Worm (Caenorhabditis elegans) whole organism, young adult: ENCODE measurements around the gene pgm-3.

Experiments used
- D2030.7 ChIP-seq: fragments of 200-800 bp; sonication (Bioruptor generic); IDR thresholded peaks from 2 replicates; pipeline ENCODE4 v1.3.6; 2022; ENCODE audit warnings: missing genetic modification reagents, missing genetic modification characterization, missing compliant biosample characterization
- F10E7.11 ChIP-seq: sonication (generic microtip); optimal IDR thresholded peaks from 2 replicates; lab custom pipeline; 2017; ENCODE audit warnings: mild to moderate bottlenecking, missing genetic modification characterization, moderate library complexity, missing compliant biosample characterization
- F23B12.7 ChIP-seq: sonication (generic microtip); optimal IDR thresholded peaks from 2 replicates; lab custom pipeline; 2017; ENCODE audit warnings: missing genetic modification characterization, mild to moderate bottlenecking, missing compliant biosample characterization, antibody characterized with exemption, moderate library complexity; ENCODE audit not compliant: insufficient read depth
- F37B4.10 ChIP-seq: fragments of 200-800 bp; sonication (Bioruptor generic); IDR thresholded peaks from 2 replicates; pipeline ENCODE4 v1.3.6; 2022; ENCODE audit warnings: missing genetic modification characterization, missing compliant biosample characterization
- F39B2.1 ChIP-seq: fragments of 200-800 bp; sonication (Bioruptor generic); IDR thresholded peaks from 2 replicates; pipeline ENCODE4 v1.3.6; 2022; ENCODE audit warnings: missing genetic modification reagents, missing genetic modification characterization, missing compliant biosample characterization
- F49E8.2 ChIP-seq: sonication (generic microtip); optimal IDR thresholded peaks from 3 replicates; lab custom pipeline; 2017; ENCODE audit warnings: missing genetic modification characterization, mild to moderate bottlenecking, missing compliant biosample characterization, antibody characterized with exemption, moderate library complexity; ENCODE audit not compliant: insufficient read depth
- Y53F4B.3 ChIP-seq: fragments of 200-800 bp; sonication (Bioruptor generic); IDR thresholded peaks from 2 replicates; pipeline ENCODE4 v1.3.6; 2022; ENCODE audit warnings: missing genetic modification reagents, missing genetic modification characterization, missing compliant biosample characterization
- Y53G8AR.9 ChIP-seq: fragments of 200-800 bp; sonication (Bioruptor generic); conservative IDR thresholded peaks from 2 replicates; pipeline ENCODE4 v1.3.6; 2022; ENCODE audit warnings: missing genetic modification reagents, missing genetic modification characterization, missing compliant biosample characterization
- Y95B8A.8 ChIP-seq: fragments of 200-800 bp; sonication (Bioruptor generic); IDR thresholded peaks from 2 replicates; pipeline ENCODE4 v1.3.6; 2022; ENCODE audit warnings: missing genetic modification reagents, missing genetic modification characterization, missing compliant biosample characterization
- akir-1 ChIP-seq: fragments of 200-800 bp; sonication (Bioruptor generic); optimal IDR thresholded peaks from 2 replicates; lab custom pipeline; 2018; ENCODE audit warnings: mild to moderate bottlenecking, missing genetic modification characterization, moderate library complexity, missing compliant biosample characterization
- ama-1 ChIP-seq, 3 experiments: fragments of 150-350 bp in 1 of 3; sonication (generic microtip) in 2 of 3; optimal IDR thresholded peaks; 2 replicates each; lab custom pipeline; 2014 to 2018; ENCODE audit warnings: missing biosample characterization in 2 of 3, missing genetic modification characterization in 2 of 3, missing genetic modification reagents in 2 of 3
- atf-7 ChIP-seq: sonication (generic microtip); optimal IDR thresholded peaks from 2 replicates; lab custom pipeline; 2017; ENCODE audit warnings: mild to moderate bottlenecking, missing genetic modification characterization, missing compliant biosample characterization
- attf-3 ChIP-seq: fragments of 200-800 bp; sonication (Bioruptor generic); conservative IDR thresholded peaks from 2 replicates; pipeline ENCODE4 v1.3.6; 2022; ENCODE audit warnings: missing genetic modification reagents, missing genetic modification characterization, missing compliant biosample characterization
- bed-2 ChIP-seq: fragments of 200-800 bp; sonication (Bioruptor generic); IDR thresholded peaks from 2 replicates; pipeline ENCODE4 v1.3.6; 2022; ENCODE audit warnings: missing genetic modification reagents, missing genetic modification characterization, missing compliant biosample characterization
- ceh-58 ChIP-seq: fragments of 200-800 bp; sonication (Bioruptor generic); IDR thresholded peaks from 2 replicates; pipeline ENCODE4 v1.3.6; 2022; ENCODE audit warnings: missing genetic modification characterization, missing compliant biosample characterization
- die-1 ChIP-seq: sonication (generic microtip); optimal IDR thresholded peaks from 2 replicates; lab custom pipeline; 2016; ENCODE audit warnings: missing genotype, mild to moderate bottlenecking, missing genetic modification characterization, missing compliant biosample characterization
- dpff-1 ChIP-seq: sonication (generic microtip); optimal IDR thresholded peaks from 2 replicates; lab custom pipeline; 2017; ENCODE audit warnings: mild to moderate bottlenecking, missing genetic modification characterization, missing compliant biosample characterization
- gei-17 ChIP-seq: fragments of 200-800 bp; sonication (Bioruptor generic); optimal IDR thresholded peaks from 2 replicates; lab custom pipeline; 2018; ENCODE audit warnings: mild to moderate bottlenecking, missing genetic modification characterization, missing compliant biosample characterization
- hlh-12 ChIP-seq: sonication (generic microtip); optimal IDR thresholded peaks from 2 replicates; lab custom pipeline; 2016; ENCODE audit warnings: missing genetic modification characterization, missing compliant biosample characterization
- hrde-1 ChIP-seq: sonication (generic microtip); optimal IDR thresholded peaks from 2 replicates; lab custom pipeline; 2016; ENCODE audit warnings: missing genetic modification characterization, mild to moderate bottlenecking, missing compliant biosample characterization, moderate library complexity, missing genotype, missing genetic modification reagents, borderline replicate concordance
- hsf-1 ChIP-seq: fragments of 200-800 bp; sonication (Bioruptor generic); IDR thresholded peaks from 2 replicates; pipeline ENCODE4 v1.3.6; 2022; ENCODE audit warnings: missing genetic modification reagents, missing genetic modification characterization, missing compliant biosample characterization
- madf-3 ChIP-seq: fragments of 200-800 bp; sonication (Bioruptor generic); IDR thresholded peaks from 2 replicates; pipeline ENCODE4 v1.3.6; 2022; ENCODE audit warnings: missing genetic modification reagents, missing genetic modification characterization, missing compliant biosample characterization
- madf-6 ChIP-seq: fragments of 200-800 bp; sonication (Bioruptor generic); IDR thresholded peaks from 2 replicates; pipeline ENCODE4 v1.3.6; 2022; ENCODE audit warnings: missing genetic modification reagents, missing genetic modification characterization, missing compliant biosample characterization
- madf-8 ChIP-seq: fragments of 200-800 bp; sonication (Bioruptor generic); conservative IDR thresholded peaks from 2 replicates; pipeline ENCODE4 v1.3.6; 2022; ENCODE audit warnings: missing genetic modification reagents, missing genetic modification characterization, missing compliant biosample characterization
- repo-1 ChIP-seq: sonication (generic microtip); optimal IDR thresholded peaks from 2 replicates; lab custom pipeline; 2017; ENCODE audit warnings: mild to moderate bottlenecking, missing genetic modification characterization, missing compliant biosample characterization
- rpc-1 ChIP-seq, 2 experiments: fragments of 150-350 bp in 1 of 2; sonication (generic microtip) in 1 of 2; optimal IDR thresholded peaks; 2 replicates each; lab custom pipeline; 2014 to 2018; ENCODE audit warnings: missing biosample characterization in 1 of 2, missing genetic modification characterization in 1 of 2, missing genetic modification reagents in 1 of 2, missing genotype in 1 of 2
- sea-2 ChIP-seq: fragments of 200-800 bp; sonication (Bioruptor generic); IDR thresholded peaks from 2 replicates; pipeline ENCODE4 v1.3.6; 2022; ENCODE audit warnings: missing genetic modification characterization, missing compliant biosample characterization
- snpc-1.1 ChIP-seq: sonication (generic microtip); optimal IDR thresholded peaks from 2 replicates; lab custom pipeline; 2017; ENCODE audit warnings: missing genetic modification characterization, mild to moderate bottlenecking, missing compliant biosample characterization, antibody characterized with exemption, moderate library complexity, missing genotype, missing genetic modification reagents; ENCODE audit not compliant: insufficient read depth
- snpc-3.4 ChIP-seq: sonication (generic microtip); optimal IDR thresholded peaks from 2 replicates; lab custom pipeline; 2017; ENCODE audit warnings: missing genetic modification characterization, mild to moderate bottlenecking, missing compliant biosample characterization, antibody characterized with exemption, moderate library complexity, missing genotype, missing genetic modification reagents
- snpc-4 ChIP-seq, 5 experiments: fragments of 150-350 bp in 1 of 5; sonication (generic microtip) in 4 of 5; optimal IDR thresholded peaks; 2 replicates each; lab custom pipeline; 2014 to 2018; ENCODE audit warnings: missing genetic modification characterization in 5 of 5, missing biosample characterization in 3 of 5, antibody characterized with exemption in 2 of 5, mild to moderate bottlenecking in 2 of 5, missing compliant biosample characterization in 2 of 5, missing genotype in 2 of 5, moderate library complexity in 2 of 5, missing genetic modification reagents in 1 of 5
- somi-1 ChIP-seq: fragments of 200-800 bp; sonication (Bioruptor generic); optimal IDR thresholded peaks from 2 replicates; lab custom pipeline; 2018; ENCODE audit warnings: mild to moderate bottlenecking, missing genetic modification characterization, missing compliant biosample characterization
- unc-62 ChIP-seq: fragments of 150-350 bp; optimal IDR thresholded peaks from 2 replicates; lab custom pipeline; 2014; ENCODE audit warnings: missing biosample characterization, missing genetic modification reagents, missing genetic modification characterization
- xnd-1 ChIP-seq: sonication (generic microtip); optimal IDR thresholded peaks from 2 replicates; lab custom pipeline; 2016; ENCODE audit warnings: missing genotype, missing genetic modification reagents, missing genetic modification characterization, missing compliant biosample characterization
- ztf-22 ChIP-seq: fragments of 200-800 bp; sonication (Bioruptor generic); optimal IDR thresholded peaks from 2 replicates; lab custom pipeline; 2018; ENCODE audit warnings: mild to moderate bottlenecking, missing genetic modification characterization, moderate library complexity, missing compliant biosample characterization
- ztf-25 ChIP-seq: fragments of 200-800 bp; sonication (Bioruptor generic); IDR thresholded peaks from 2 replicates; pipeline ENCODE4 v1.3.6; 2022; ENCODE audit warnings: missing genetic modification reagents, missing genetic modification characterization, missing compliant biosample characterization
- ztf-28 ChIP-seq: fragments of 200-800 bp; sonication (Bioruptor generic); IDR thresholded peaks from 2 replicates; pipeline ENCODE4 v1.3.6; 2022; ENCODE audit warnings: missing genetic modification reagents, missing genetic modification characterization, missing compliant biosample characterization

pgm-3 gene

ce11 chrIV:8725345-8725744, at the start of gene pgm-3:
pgm-3 (plus strand) TSS chrIV:8725722.
- TF ChIP-seq madf-6 (GFP tag; lab: Robert Waterston, UW), result no peak
- no peak for TF ChIP-seq hlh-12 (tag; lab: Kevin White, UChicago)
- no peak for TF ChIP-seq die-1 (tag; lab: Kevin White, UChicago)
- peak; percentile 75 for TF ChIP-seq attf-3 (GFP tag; lab: Robert Waterston, UW)

ce11 chrIV:8677303-8677702, 48.2 kb upstream of the pgm-3 start, which contains the start of gene F08B4.8:
F08B4.8 (plus strand) TSS chrIV:8677603.
- TF ChIP-seq attf-3 (GFP tag; lab: Robert Waterston, UW) (no peak), bed-2 (GFP tag; lab: Robert Waterston, UW) (no peak), dpff-1 (tag; lab: Kevin White, UChicago) (no peak), madf-3 (no peak), Y53F4B.3 (GFP tag; lab: Robert Waterston, UW) (no peak), xnd-1 (tag; lab: Kevin White, UChicago) (no peak), F10E7.11 (no peak), Y95B8A.8 (GFP tag; lab: Robert Waterston, UW) (no peak), ztf-22 (no peak), atf-7 (tag; lab: Kevin White, UChicago) (no peak), unc-62 (GFP tag; lab: Kevin White, UChicago) (no peak), akir-1 (GFP tag; lab: Kevin White, UChicago) (no peak), rpc-1 (optimal IDR thresholded peaks at IDR 0.05; lab: Kevin White, UChicago) (no peak), rpc-1 (tag; optimal IDR thresholded peaks at IDR 0.05; lab: Kevin White, UChicago) (no peak), hrde-1 (no peak), F39B2.1 (no peak), F23B12.7 (tag; lab: Kevin White, UChicago) (no peak), madf-6 (GFP tag; lab: Robert Waterston, UW) (no peak), repo-1 (tag; lab: Kevin White, UChicago) (no peak), madf-8 (GFP tag; lab: Robert Waterston, UW) (no peak), ceh-58 (GFP tag; lab: Robert Waterston, UW) (no peak)

DNA sequence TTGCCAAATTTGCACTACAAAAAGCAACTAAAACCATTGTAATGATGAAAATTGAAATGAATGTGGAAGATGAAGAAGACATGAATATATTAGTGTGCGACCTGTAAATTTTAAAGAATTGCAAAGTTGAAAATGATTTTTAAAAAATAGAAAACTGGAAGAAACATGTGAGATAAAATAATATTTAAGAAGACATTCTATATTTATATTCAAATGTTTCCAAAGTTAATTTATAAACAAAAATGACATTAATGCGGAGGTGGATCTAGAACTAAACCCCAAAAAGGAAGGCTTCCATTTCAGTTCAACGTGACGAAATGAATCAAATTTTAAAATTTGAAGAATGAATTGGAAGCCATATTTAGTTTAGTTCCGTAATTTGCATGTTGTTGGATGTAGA, 46.3 kb upstream of the pgm-3 start, which contains the start of gene nlp-60:
nlp-60 (minus strand) TSS at position 101 of the 400 bp plus-strand sequence.
- TF ChIP-seq ztf-28 (GFP tag; lab: Robert Waterston, UW) (no peak), somi-1 (GFP tag; lab: Kevin White, UChicago) (no peak), snpc-1.1 (tag; lab: Kevin White, UChicago) (no peak), ztf-25 (no peak), gei-17 (GFP tag; lab: Kevin White, UChicago) (no peak), ama-1 (optimal IDR thresholded peaks at IDR 0.05; lab: Kevin White, UChicago) (no peak), ama-1 (GFP tag; optimal IDR thresholded peaks at IDR 0.05; lab: Kevin White, UChicago) (no peak), sea-2 (GFP tag; lab: Robert Waterston, UW) (no peak)
- TF ChIP-seq, all 124 proteins: peak for 0

DNA sequence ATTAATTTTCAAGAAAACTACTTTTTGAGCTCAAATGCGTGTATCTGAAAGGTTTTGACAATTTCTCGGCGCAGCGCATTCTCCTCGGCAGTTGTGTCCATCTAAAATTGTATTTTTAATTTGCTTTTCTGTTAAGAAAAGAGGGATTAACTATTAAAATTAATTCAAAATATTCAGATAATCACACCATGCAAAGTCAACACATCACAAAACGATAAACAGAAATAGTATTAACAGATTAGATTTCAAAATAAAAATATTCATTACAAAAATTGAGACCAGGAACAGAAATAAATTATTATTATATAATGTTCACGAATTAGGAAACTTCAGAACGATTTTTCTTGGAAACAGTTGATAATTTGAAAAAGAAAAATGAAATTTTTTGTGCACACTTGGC, 39.0 kb upstream of the pgm-3 start, which contains the start of gene pole-2:
pole-2 (minus strand) TSS at position 101 of the 400 bp plus-strand sequence.
- TF ChIP-seq Y53G8AR.9 (GFP tag; lab: Robert Waterston, UW), result 0 out of 2 replicates have a peak, but pooled peaks have one; percentile 40
- TF ChIP-seq snpc-4 (GFP tag; optimal IDR thresholded peaks at IDR 0.05; lab: Kevin White, UChicago), result no peak
- peak in 1 of 4 experiments; percentile 14 for TF ChIP-seq snpc-4 (tag; optimal IDR thresholded peaks at IDR 0.05; lab: Kevin White, UChicago)
- TF ChIP-seq snpc-3.4, result no peak
- peak; percentile 3 for TF ChIP-seq F49E8.2
- TF ChIP-seq F37B4.10 (GFP tag; lab: Robert Waterston, UW), result no peak
- TF ChIP-seq hsf-1 (GFP tag; lab: Robert Waterston, UW), result peak; percentile 16; the same call in 1 of the 2 replicates
- TF ChIP-seq D2030.7 (GFP tag; lab: Robert Waterston, UW), result no peak
- no peak for TF ChIP-seq ama-1 (optimal IDR thresholded peaks at IDR 0.05; lab: Kevin White, UChicago)
- TF ChIP-seq ama-1 (GFP tag; optimal IDR thresholded peaks at IDR 0.05; lab: Kevin White, UChicago), result peak in 1 of 2 experiments; percentile 60
